Worm (Caenorhabditis elegans): ENCODE data around the gene nmur-3.

DNA sequence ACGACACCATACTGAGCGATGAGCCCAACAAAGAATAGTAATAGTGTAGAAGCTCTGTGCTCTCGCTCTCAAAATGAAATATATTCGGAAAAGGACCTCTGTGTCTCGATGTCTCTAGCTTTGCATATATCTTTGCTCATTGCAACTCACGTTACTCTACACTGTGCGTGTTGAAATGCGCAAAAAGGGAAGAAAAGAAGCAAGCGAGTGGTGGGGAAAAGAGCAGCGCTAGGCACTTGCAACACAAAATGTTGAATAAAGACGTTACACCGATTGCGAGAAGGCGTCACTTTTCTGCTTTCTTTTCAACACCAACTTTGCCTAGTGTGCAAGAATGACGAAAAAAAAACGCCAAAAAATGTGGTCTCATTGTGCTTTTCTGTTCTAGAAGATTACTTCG lies 31.7 kb upstream of the nmur-3 start:
- TF ChIP-seq odd-2 (tag; optimal IDR thresholded peaks at IDR 0.05): no peak
- TF ChIP-seq pqm-1 (tag; optimal IDR thresholded peaks at IDR 0.05): no peak
